Worm (Caenorhabditis elegans): ENCODE data around the gene mrpl-42.

- no peak for TF ChIP-seq elt-3 (tag; optimal IDR thresholded peaks at IDR 0.05)
- no peak for TF ChIP-seq nhr-12 (tag; optimal IDR thresholded peaks at IDR 0.05)
- TF ChIP-seq lin-13 (tag; optimal IDR thresholded peaks at IDR 0.05), result no peak
- TF ChIP-seq M03D4.4 (tag; optimal IDR thresholded peaks at IDR 0.05), result no peak
- TF ChIP-seq nhr-76 (tag; optimal IDR thresholded peaks at IDR 0.05), result no peak
- TF ChIP-seq hlh-1 (tag; optimal IDR thresholded peaks at IDR 0.05), result no peak
- no peak for TF ChIP-seq ztf-11 (tag; optimal IDR thresholded peaks at IDR 0.05)
- no peak for TF ChIP-seq unc-39 (tag; optimal IDR thresholded peaks at IDR 0.05)
- no peak for TF ChIP-seq elt-1 (tag; optimal IDR thresholded peaks at IDR 0.05; ENCODE audit: borderline replicate concordance, insufficient read depth)
- no peak for TF ChIP-seq pha-4 (tag; optimal IDR thresholded peaks at IDR 0.05)
Measured at ce11 chrIV:9098942-9099341, 4.7 kb upstream of the mrpl-42 start, which contains the start of gene gldi-10.

Data from whole organism, mixed stage, embryonic.